Fruit fly (Drosophila melanogaster) Kc167 (cell line): ENCODE data around the gene CG42592.

Experiments
- Myc ChIP-seq: fragments of >200 bp; optimal IDR thresholded peaks from 2 replicates; lab custom pipeline; 2017; ENCODE audit warnings: missing external identifiers
- Sin3A ChIP-seq: fragments of >200 bp; optimal IDR thresholded peaks from 2 replicates; lab custom pipeline; 2018; ENCODE audit warnings: missing external identifiers
- h ChIP-seq: fragments of >200 bp; optimal IDR thresholded peaks from 3 replicates; lab custom pipeline; 2018; ENCODE audit warnings: missing external identifiers
- insv ChIP-seq: fragments of >200 bp; optimal IDR thresholded peaks from 3 replicates; lab custom pipeline; 2018; ENCODE audit warnings: missing external identifiers
- psq ChIP-seq: fragments of >200 bp; optimal IDR thresholded peaks from 2 replicates; lab custom pipeline; 2017; ENCODE audit warnings: missing external identifiers
- ttk ChIP-seq: sonication (Bioruptor generic); optimal IDR thresholded peaks from 2 replicates; lab custom pipeline; 2017; ENCODE audit warnings: missing external identifiers

Gene CG42592

DNA sequence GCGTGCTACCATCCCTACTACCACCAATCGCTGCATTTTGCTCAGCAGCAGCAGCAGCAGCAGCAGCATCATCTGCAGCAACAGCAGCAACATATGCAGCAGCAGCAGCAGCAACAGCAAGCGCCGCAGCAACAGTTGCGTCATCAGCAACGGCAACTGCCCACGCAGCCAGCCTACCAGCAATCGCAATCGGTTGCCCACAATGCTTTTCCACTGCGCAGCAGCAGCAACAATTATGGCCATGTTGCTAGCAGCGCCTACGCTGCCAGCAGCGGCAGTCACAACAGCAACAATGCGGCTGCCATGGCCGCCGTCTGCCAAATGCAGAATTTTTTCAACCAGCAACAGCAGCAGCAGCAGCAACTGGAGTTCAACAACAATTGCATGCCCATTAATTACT lies 45.9 kb downstream of the CG42592 start:
- TF ChIP-seq Sin3A (lab: Kevin White, UChicago) (no peak), insv (lab: Kevin White, UChicago) (no peak), Myc (lab: Kevin White, UChicago) (no peak), psq (no peak), h (no peak), ttk (lab: Kevin White, UChicago) (no peak)

DNA sequence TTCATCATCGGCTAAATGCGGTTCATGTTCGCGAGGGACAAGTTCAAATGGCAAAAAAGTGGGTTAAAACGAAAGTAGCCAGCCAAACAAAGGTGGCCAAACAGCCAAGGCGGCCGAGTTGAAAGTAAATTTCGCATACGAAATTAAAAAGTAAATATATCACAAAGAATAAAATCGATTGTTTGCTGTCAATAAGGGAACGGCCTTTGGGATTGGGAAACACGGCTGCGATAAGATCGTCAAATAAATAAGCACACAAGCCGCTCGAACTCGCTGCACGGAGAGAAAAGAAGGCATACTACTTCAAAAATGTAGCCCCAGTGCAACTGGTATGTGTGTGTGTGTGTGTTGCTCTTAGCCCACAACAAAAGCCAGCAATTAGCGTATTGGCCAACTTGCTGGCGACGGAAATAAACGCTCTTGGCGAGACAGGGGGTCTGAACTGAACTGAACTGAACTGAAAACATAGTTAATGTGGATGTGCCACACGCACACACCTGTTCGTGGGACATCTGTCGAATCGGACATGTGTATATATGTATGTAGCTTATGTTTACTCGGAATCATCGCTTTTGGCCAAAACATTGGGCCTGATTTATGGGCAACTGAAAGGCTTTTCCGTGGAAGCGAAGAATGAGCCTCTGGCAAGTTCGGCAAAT lies 48.1 kb downstream of the CG42592 start:
- TF ChIP-seq Sin3A (lab: Kevin White, UChicago) (no peak), insv (lab: Kevin White, UChicago) (no peak), h (no peak)

DNA sequence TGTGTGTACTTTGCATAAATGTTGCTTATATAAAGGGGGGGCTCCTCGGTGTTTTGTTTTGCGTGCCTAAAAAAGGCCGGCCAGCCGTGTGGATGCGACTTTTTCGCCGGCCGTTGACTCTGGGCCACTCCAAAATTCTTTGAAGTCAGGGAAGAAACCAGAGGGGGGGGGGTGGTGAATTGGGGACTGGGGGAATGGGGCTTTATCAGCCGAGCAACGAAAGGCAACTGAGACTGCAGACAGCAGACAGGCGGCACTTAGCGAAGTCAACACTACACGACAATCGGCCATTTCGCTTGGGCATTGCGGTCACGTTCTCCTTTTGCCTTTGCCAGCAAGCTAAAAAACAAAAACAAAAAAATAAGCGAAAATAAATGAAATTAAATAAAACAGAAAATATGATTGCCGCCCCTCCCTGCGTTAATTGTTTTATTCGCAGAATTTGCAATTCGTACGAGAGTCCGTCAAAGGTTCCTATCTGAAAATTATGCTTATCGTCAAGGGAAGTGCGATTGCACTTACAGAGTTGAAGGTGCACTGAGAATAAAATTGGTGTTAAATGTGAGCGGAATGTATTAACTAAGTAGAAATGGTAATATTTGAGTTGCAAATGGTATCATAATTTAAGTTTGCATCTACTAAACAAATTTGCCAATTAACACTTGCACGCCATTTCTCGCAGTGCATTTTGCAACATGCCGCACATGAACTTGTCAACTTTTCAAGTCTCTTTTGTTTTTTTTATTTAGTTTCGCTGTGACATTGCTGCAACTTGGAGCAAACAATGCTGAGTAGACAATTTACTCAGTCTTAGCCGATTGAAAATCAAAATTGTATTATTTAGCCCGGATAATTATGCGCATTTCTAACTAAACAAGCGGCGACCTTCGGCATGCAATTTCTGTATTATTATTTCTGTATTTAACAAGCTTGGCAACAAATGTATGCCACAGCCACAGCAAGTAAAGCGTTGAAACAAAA lies 49.8 kb downstream of the CG42592 start:
- TF ChIP-seq Myc (lab: Kevin White, UChicago) (no peak), h (no peak)
